Worm (Caenorhabditis elegans) whole organism, L4 larva: ENCODE results near the gene aakg-5.

Source experiments
- F10B5.3 ChIP-seq: sonication (generic microtip); optimal IDR thresholded peaks from 2 replicates; lab custom pipeline; 2016; ENCODE audit warnings: mild to moderate bottlenecking, missing genetic modification characterization, missing compliant biosample characterization
- Y48G9A.11 ChIP-seq: fragments of 200-800 bp; sonication (Bioruptor generic); IDR thresholded peaks from 2 replicates; pipeline ENCODE4 v1.3.6; 2022; ENCODE audit warnings: missing genetic modification reagents, missing genetic modification characterization, missing compliant biosample characterization
- Y5F2A.4 ChIP-seq: fragments of 200-800 bp; sonication (Bioruptor generic); optimal IDR thresholded peaks from 2 replicates; lab custom pipeline; 2018; ENCODE audit warnings: mild to moderate bottlenecking, missing genetic modification characterization, missing compliant biosample characterization
- Y75B8A.6 ChIP-seq: fragments of 200-800 bp; sonication (Bioruptor generic); IDR thresholded peaks from 2 replicates; pipeline ENCODE4 v1.3.6; 2022; ENCODE audit warnings: missing genetic modification reagents, missing genetic modification characterization, missing compliant biosample characterization
- ZK337.2 ChIP-seq: fragments of 200-800 bp; sonication (Bioruptor generic); IDR thresholded peaks from 2 replicates; pipeline ENCODE4 v1.3.6; 2022; ENCODE audit warnings: missing genetic modification reagents, missing genetic modification characterization, missing compliant biosample characterization
- aha-1 ChIP-seq: fragments of 150-350 bp; peaks from one replicate; lab custom pipeline; 2014; ENCODE audit warnings: missing biosample characterization, missing genetic modification characterization
- aly-2 ChIP-seq: sonication (generic microtip); optimal IDR thresholded peaks from 2 replicates; lab custom pipeline; 2018; ENCODE audit warnings: missing biosample characterization, missing genetic modification characterization
- arid-1 ChIP-seq: fragments of 200-800 bp; sonication (Bioruptor generic); conservative IDR thresholded peaks from 2 replicates; pipeline ENCODE4 v1.3.6; 2022; ENCODE audit warnings: missing genetic modification reagents, missing genetic modification characterization, missing compliant biosample characterization
- ceh-62 ChIP-seq: sonication (generic microtip); optimal IDR thresholded peaks from 2 replicates; lab custom pipeline; 2017; ENCODE audit warnings: missing biosample characterization, missing genetic modification characterization
- cey-2 ChIP-seq: sonication (generic microtip); optimal IDR thresholded peaks from 3 replicates; lab custom pipeline; 2017; ENCODE audit warnings: missing genetic modification characterization, mild to moderate bottlenecking, missing compliant biosample characterization, antibody characterized with exemption, borderline replicate concordance; ENCODE audit not compliant: insufficient read depth
- ctbp-1 ChIP-seq: fragments of 200-800 bp; sonication (Bioruptor generic); IDR thresholded peaks from 2 replicates; pipeline ENCODE4 v1.3.6; 2022; ENCODE audit warnings: missing genetic modification reagents, missing genetic modification characterization, missing compliant biosample characterization
- daf-12 ChIP-seq: fragments of 150-350 bp; optimal IDR thresholded peaks from 2 replicates; lab custom pipeline; 2014; ENCODE audit warnings: missing biosample characterization, missing genetic modification reagents, missing genetic modification characterization
- daf-16 ChIP-seq, 3 experiments: sonication (generic microtip); optimal IDR thresholded peaks; 2 replicates each; lab custom pipeline; 2016 to 2017; ENCODE audit warnings: missing genetic modification characterization in 3 of 3, missing genetic modification reagents in 3 of 3, mild to moderate bottlenecking in 2 of 3, missing compliant biosample characterization in 2 of 3, missing biosample characterization in 1 of 3, moderate library complexity in 1 of 3
- daf-19 ChIP-seq: fragments of 200-800 bp; sonication (Bioruptor generic); conservative IDR thresholded peaks from 2 replicates; pipeline ENCODE4 v1.3.6; 2022; ENCODE audit warnings: missing genetic modification characterization, missing compliant biosample characterization
- dpl-1 ChIP-seq: fragments of 150-350 bp; optimal IDR thresholded peaks from 2 replicates; lab custom pipeline; 2014; ENCODE audit warnings: missing biosample characterization, missing genetic modification reagents, missing genetic modification characterization
- duxl-1 ChIP-seq: sonication (generic microtip); optimal IDR thresholded peaks from 2 replicates; lab custom pipeline; 2016; ENCODE audit warnings: mild to moderate bottlenecking, missing genetic modification characterization, moderate library complexity, missing compliant biosample characterization; ENCODE audit not compliant: poor library complexity
- egl-27 ChIP-seq: sonication (generic microtip); optimal IDR thresholded peaks from 3 replicates; lab custom pipeline; 2017; ENCODE audit warnings: missing biosample characterization, missing genetic modification reagents, missing genetic modification characterization
- egl-43 ChIP-seq: fragments of 200-800 bp; sonication (Bioruptor generic); IDR thresholded peaks from 2 replicates; pipeline ENCODE4 v1.3.6; 2022; ENCODE audit warnings: missing genetic modification reagents, missing genetic modification characterization, missing compliant biosample characterization
- gei-8 ChIP-seq: fragments of 200-800 bp; sonication (Bioruptor generic); optimal IDR thresholded peaks from 2 replicates; lab custom pipeline; 2018; ENCODE audit warnings: mild to moderate bottlenecking, missing genetic modification characterization, missing compliant biosample characterization
- hif-1 ChIP-seq, 2 experiments: sonication (generic microtip); optimal IDR thresholded peaks; 2 replicates each; lab custom pipeline; 2016 to 2017; ENCODE audit warnings: missing compliant biosample characterization in 2 of 2, missing genetic modification characterization in 2 of 2, missing genetic modification reagents in 2 of 2, missing genotype in 2 of 2, mild to moderate bottlenecking in 1 of 2
- lim-7 ChIP-seq: fragments of 200-800 bp; sonication (Bioruptor generic); IDR thresholded peaks from 2 replicates; pipeline ENCODE4 v1.3.6; 2022; ENCODE audit warnings: missing genetic modification characterization, missing compliant biosample characterization
- lin-1 ChIP-seq: fragments of 200-800 bp; sonication (Bioruptor generic); IDR thresholded peaks from 2 replicates; pipeline ENCODE4 v1.3.6; 2022; ENCODE audit warnings: missing genetic modification reagents, missing genetic modification characterization, missing compliant biosample characterization
- lin-15B ChIP-seq: fragments of 150-350 bp; sonication (generic microtip); optimal IDR thresholded peaks from 3 replicates; lab custom pipeline; 2014; ENCODE audit warnings: missing biosample characterization, missing genetic modification characterization
- lin-29 ChIP-seq: fragments of 200-800 bp; sonication (Bioruptor generic); IDR thresholded peaks from 2 replicates; pipeline ENCODE4 v1.3.6; 2022; ENCODE audit warnings: missing genetic modification reagents, missing genetic modification characterization, missing compliant biosample characterization
- lin-39 ChIP-seq: fragments of 150-350 bp; optimal IDR thresholded peaks from 2 replicates; lab custom pipeline; 2014; ENCODE audit warnings: missing biosample characterization, missing genetic modification reagents, missing genetic modification characterization
- madf-5 ChIP-seq, 2 experiments: fragments of 200-800 bp; sonication (Bioruptor generic); IDR thresholded peaks; 2 replicates each; pipeline ENCODE4 v1.3.6; 2022; ENCODE audit warnings: missing compliant biosample characterization in 2 of 2, missing genetic modification characterization in 2 of 2
- mdl-1 ChIP-seq, 2 experiments: fragments of 150-350 bp in 1 of 2; sonication (generic microtip) in 1 of 2; optimal IDR thresholded peaks; 2 replicates each; lab custom pipeline; 2014 to 2017; ENCODE audit warnings: missing biosample characterization in 2 of 2, missing genetic modification characterization in 2 of 2
- mdt-29 ChIP-seq: fragments of 200-800 bp; sonication (Bioruptor generic); IDR thresholded peaks from 2 replicates; pipeline ENCODE4 v1.3.6; 2022; ENCODE audit warnings: missing genetic modification reagents, missing genetic modification characterization, missing compliant biosample characterization
- mep-1 ChIP-seq: fragments of 150-350 bp; sonication (generic microtip); optimal IDR thresholded peaks from 3 replicates; lab custom pipeline; 2014; ENCODE audit warnings: missing biosample characterization, missing genetic modification characterization
- mes-2 ChIP-seq: sonication (generic microtip); optimal IDR thresholded peaks from 2 replicates; lab custom pipeline; 2016; ENCODE audit warnings: missing genotype, mild to moderate bottlenecking, missing genetic modification characterization, missing compliant biosample characterization; ENCODE audit not compliant: poor library complexity, severe bottlenecking
- mxl-2 ChIP-seq: fragments of 200-800 bp; sonication (Bioruptor generic); conservative IDR thresholded peaks from 2 replicates; pipeline ENCODE4 v1.3.6; 2022; ENCODE audit warnings: missing genetic modification reagents, missing genetic modification characterization, missing compliant biosample characterization
- mxl-3 ChIP-seq: fragments of 200-800 bp; sonication (Bioruptor generic); optimal IDR thresholded peaks from 2 replicates; lab custom pipeline; 2018; ENCODE audit warnings: mild to moderate bottlenecking, missing genetic modification characterization, missing compliant biosample characterization
- nhr-111 ChIP-seq: fragments of 200-800 bp; sonication (Bioruptor generic); optimal IDR thresholded peaks from 2 replicates; lab custom pipeline; 2018; ENCODE audit warnings: mild to moderate bottlenecking, missing genetic modification characterization, missing compliant biosample characterization
- nhr-25 ChIP-seq: sonication (generic microtip); optimal IDR thresholded peaks from 2 replicates; lab custom pipeline; 2017; ENCODE audit warnings: missing genetic modification characterization, mild to moderate bottlenecking, missing compliant biosample characterization, antibody characterized with exemption, moderate library complexity, borderline replicate concordance; ENCODE audit not compliant: insufficient read depth
- nhr-41 ChIP-seq: fragments of 200-800 bp; sonication (Bioruptor generic); IDR thresholded peaks from 2 replicates; pipeline ENCODE4 v1.3.6; 2022; ENCODE audit warnings: missing genetic modification reagents, missing genetic modification characterization, missing compliant biosample characterization
- nhr-76 ChIP-seq: fragments of 150-350 bp; optimal IDR thresholded peaks from 2 replicates; lab custom pipeline; 2014; ENCODE audit warnings: missing biosample characterization, missing genetic modification characterization
- nhr-77 ChIP-seq: fragments of 150-350 bp; optimal IDR thresholded peaks from 2 replicates; lab custom pipeline; 2014; ENCODE audit warnings: missing biosample characterization, missing genetic modification characterization
- pha-4 ChIP-seq, 2 experiments: fragments of 150-350 bp in 1 of 2; fragments of 200-800 bp in 1 of 2; sonication (Bioruptor generic) in 1 of 2; IDR thresholded peaks in 1 of 2; optimal IDR thresholded peaks in 1 of 2; 2 replicates each; pipeline versions ENCODE4 v1.3.6 to Lab custom; 2014 to 2022; ENCODE audit warnings: missing genetic modification characterization in 2 of 2, missing genetic modification reagents in 2 of 2, missing biosample characterization in 1 of 2, missing compliant biosample characterization in 1 of 2
- sdz-12 ChIP-seq: fragments of 200-800 bp; sonication (Bioruptor generic); optimal IDR thresholded peaks from 2 replicates; lab custom pipeline; 2018; ENCODE audit warnings: mild to moderate bottlenecking, missing genetic modification characterization, missing compliant biosample characterization
- snpc-1.2 ChIP-seq: fragments of 200-800 bp; sonication (Bioruptor generic); IDR thresholded peaks from 2 replicates; pipeline ENCODE4 v1.3.6; 2022; ENCODE audit warnings: missing genetic modification reagents, missing genetic modification characterization, missing compliant biosample characterization
- snpc-4 ChIP-seq: fragments of 150-350 bp; optimal IDR thresholded peaks from 2 replicates; lab custom pipeline; 2014; ENCODE audit warnings: missing biosample characterization, missing genetic modification characterization
- tra-1 ChIP-seq: fragments of 200-800 bp; sonication (Bioruptor generic); IDR thresholded peaks from 2 replicates; pipeline ENCODE4 v1.3.6; 2022; ENCODE audit warnings: missing genetic modification reagents, missing genetic modification characterization, missing compliant biosample characterization
- vab-7 ChIP-seq: fragments of 200-800 bp; sonication (Bioruptor generic); IDR thresholded peaks from 2 replicates; pipeline ENCODE4 v1.3.6; 2022; ENCODE audit warnings: missing genetic modification reagents, missing genetic modification characterization, missing compliant biosample characterization
- zfp-2 ChIP-seq: sonication (generic microtip); optimal IDR thresholded peaks from 2 replicates; lab custom pipeline; 2016; ENCODE audit warnings: mild to moderate bottlenecking, missing genetic modification characterization, missing compliant biosample characterization
- zip-11 ChIP-seq: fragments of 200-800 bp; sonication (Bioruptor generic); IDR thresholded peaks from 2 replicates; pipeline ENCODE4 v1.3.6; 2022; ENCODE audit warnings: missing genetic modification characterization, missing compliant biosample characterization
- zip-2 ChIP-seq: fragments of 150-350 bp; optimal IDR thresholded peaks from 2 replicates; lab custom pipeline; 2014; ENCODE audit warnings: missing biosample characterization, missing genetic modification characterization

Gene aakg-5

ce11 chrII:9935044-9935599 lies 39.8 kb downstream of the aakg-5 start (continued):
- TF ChIP-seq zip-11 (GFP tag; lab: Robert Waterston, UW) (no peak), mxl-3 (no peak), F10B5.3 (no peak), tra-1 (GFP tag; lab: Robert Waterston, UW) (no peak), Y75B8A.6 (GFP tag; lab: Robert Waterston, UW) (no peak), daf-16 (GFP tag; optimal IDR thresholded peaks at IDR 0.05; lab: Kevin White, UChicago) (no peak), daf-16 (tag; optimal IDR thresholded peaks at IDR 0.05; lab: Kevin White, UChicago) (peak; percentile 56), zip-2 (tag; lab: Kevin White, UChicago) (no peak), aly-2 (tag; lab: Kevin White, UChicago) (no peak), gei-8 (GFP tag; lab: Kevin White, UChicago) (no peak), egl-27 (tag; lab: Kevin White, UChicago) (no peak), mxl-2 (GFP tag; lab: Robert Waterston, UW) (no peak), snpc-1.2 (no peak), zfp-2 (tag; lab: Kevin White, UChicago) (no peak), dpl-1 (GFP tag; lab: Kevin White, UChicago) (no peak)

DNA sequence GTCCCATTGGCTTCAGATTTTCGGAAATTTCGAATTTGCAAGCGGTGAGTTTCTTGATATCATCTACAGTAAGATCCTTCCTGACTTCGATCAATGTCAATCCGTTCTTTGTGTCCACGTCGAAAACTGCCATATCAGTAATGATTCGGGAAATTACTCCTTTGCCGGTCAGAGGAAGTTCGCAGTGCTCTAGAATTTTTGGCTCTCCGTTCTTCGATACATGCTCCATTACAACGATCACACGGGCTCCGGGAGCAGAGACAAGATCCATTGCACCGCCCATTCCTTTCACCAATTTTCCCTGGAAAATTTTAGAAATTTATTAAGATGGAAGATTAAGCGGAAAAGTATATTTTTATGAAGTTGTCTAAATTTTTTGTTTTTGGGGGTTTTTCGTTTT lies 40.4 kb downstream of the aakg-5 start:
- peak; percentile 58 for TF ChIP-seq nhr-111 (GFP tag; lab: Kevin White, UChicago)
- TF ChIP-seq vab-7: no peak
- no peak for TF ChIP-seq nhr-77
- TF ChIP-seq Y5F2A.4: no peak
- TF ChIP-seq mep-1 (tag; lab: Kevin White, UChicago): no peak
- no peak for TF ChIP-seq lin-15B (tag; lab: Kevin White, UChicago)
- TF ChIP-seq gei-8 (GFP tag; lab: Kevin White, UChicago): no peak
- 0 out of 2 replicates have a peak, but pooled peaks have one; percentile 24 for TF ChIP-seq ctbp-1 (GFP tag; lab: Robert Waterston, UW)
- TF ChIP-seq lin-39 (tag; lab: Kevin White, UChicago): no peak
- TF ChIP-seq lin-1 (GFP tag; lab: Robert Waterston, UW): no peak
- TF ChIP-seq daf-19 (GFP tag; lab: Robert Waterston, UW): no peak
- peak; percentile 6; the same call in 1 of the 2 replicates for TF ChIP-seq mdt-29
- no peak for TF ChIP-seq nhr-25 (tag; lab: Kevin White, UChicago)
- TF ChIP-seq mes-2 (tag; lab: Kevin White, UChicago): peak; percentile 48
- TF ChIP-seq aha-1: peak; percentile 12
- peak; percentile 58; the same call in 1 of the 2 replicates for TF ChIP-seq egl-43 (GFP tag; lab: Robert Waterston, UW)
- TF ChIP-seq duxl-1 (tag; lab: Kevin White, UChicago): peak; percentile 8
- no peak for TF ChIP-seq nhr-76 (tag; lab: Kevin White, UChicago)
- TF ChIP-seq Y48G9A.11: 0 out of 2 replicates have a peak, but pooled peaks have one; percentile 38
- no peak for TF ChIP-seq zip-11 (GFP tag; lab: Robert Waterston, UW)
- TF ChIP-seq lin-29 (GFP tag; lab: Robert Waterston, UW): 0 out of 2 replicates have a peak, but pooled peaks have one; percentile 38
- no peak for TF ChIP-seq cey-2
- TF ChIP-seq pha-4 (GFP tag; IDR thresholded peaks at IDR 0.05; lab: Robert Waterston, UW): no peak
- TF ChIP-seq pha-4 (tag; optimal IDR thresholded peaks at IDR 0.05; lab: Kevin White, UChicago): no peak
- 0 out of 2 replicates have a peak, but pooled peaks have one; percentile 15 for TF ChIP-seq ZK337.2 (GFP tag; lab: Robert Waterston, UW)
- TF ChIP-seq sdz-12 (GFP tag; lab: Kevin White, UChicago): peak; percentile 65
- 0 out of 4 replicates have a peak, but pooled peaks of 1 of the 2 experiments have one; percentile 36 for TF ChIP-seq madf-5 (GFP tag; IDR thresholded peaks at IDR 0.05; lab: Robert Waterston, UW)
- TF ChIP-seq Y75B8A.6 (GFP tag; lab: Robert Waterston, UW): no peak
- TF ChIP-seq snpc-4 (tag; lab: Kevin White, UChicago): no peak
- TF ChIP-seq arid-1: 0 out of 2 replicates have a peak, but pooled peaks have one; percentile 32
- TF ChIP-seq snpc-1.2: peak; percentile 21; the same call in 1 of the 2 replicates
- TF ChIP-seq nhr-41 (GFP tag; lab: Robert Waterston, UW): no peak
- TF ChIP-seq daf-12 (tag; lab: Kevin White, UChicago): no peak
- no peak for TF ChIP-seq hif-1 (tag; optimal IDR thresholded peaks at IDR 0.05; lab: Kevin White, UChicago)
- TF ChIP-seq ceh-62 (tag; lab: Kevin White, UChicago): no peak
- TF ChIP-seq lim-7 (GFP tag; lab: Robert Waterston, UW): 0 out of 2 replicates have a peak, but pooled peaks have one; percentile 61
- TF ChIP-seq mdl-1 (tag; optimal IDR thresholded peaks at IDR 0.05; lab: Kevin White, UChicago): no peak
